Fruit fly (Drosophila melanogaster): Measurements from ENCODE around the gene ncd.

ncd gene

DNA sequence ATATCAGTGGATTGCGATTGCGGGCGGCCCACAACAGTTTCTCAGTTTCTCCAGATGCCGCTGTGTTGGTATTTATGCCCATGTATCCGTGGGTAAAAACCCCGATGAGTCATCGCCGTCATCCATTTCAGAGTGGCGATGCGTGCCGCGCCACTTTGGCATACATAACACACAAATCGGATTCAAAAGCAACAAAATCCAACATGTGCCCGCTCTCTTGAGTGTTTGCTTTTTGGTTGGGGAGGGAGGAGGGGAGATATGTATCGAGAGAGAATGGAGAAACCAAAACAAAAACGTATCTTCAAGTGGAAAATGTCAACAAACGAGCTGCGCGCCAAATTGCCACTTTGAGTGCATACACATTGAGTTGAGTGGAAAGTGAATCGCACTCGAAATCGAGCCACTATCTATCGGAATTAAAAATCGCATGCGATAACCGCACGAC lies 35.3 kb downstream of the ncd start (continued):
- TF ChIP-seq Drgx (GFP tag; IDR thresholded peaks at IDR 0.05) (no peak), rib (GFP tag; IDR thresholded peaks at IDR 0.05) (0 out of 2 replicates have a peak, but pooled peaks have one; percentile 33), CG43689 (GFP tag; IDR thresholded peaks at IDR 0.05) (no peak), zen (tag; optimal IDR thresholded peaks at IDR 0.05) (no peak), Lim3 (GFP tag; IDR thresholded peaks at IDR 0.05) (no peak), Spps (tag; optimal IDR thresholded peaks at IDR 0.05) (no peak), knrl (GFP tag; IDR thresholded peaks at IDR 0.05; ENCODE audit: partially characterized antibody) (no peak), salm (tag; optimal IDR thresholded peaks at IDR 0.05) (peak; percentile 16), CG17359 (tag; optimal IDR thresholded peaks at IDR 0.05) (no peak), B-H1 (GFP tag; IDR thresholded peaks at IDR 0.05) (no peak; the same call in 2 of the 3 replicates), CG4424 (GFP tag; optimal IDR thresholded peaks at IDR 0.05) (no peak), btn (GFP tag; optimal IDR thresholded peaks at IDR 0.05) (no peak), vfl (GFP tag; optimal IDR thresholded peaks at IDR 0.05) (no peak), CG4854 (GFP tag; optimal IDR thresholded peaks at IDR 0.05) (no peak), hkb (optimal IDR thresholded peaks at IDR 0.05) (no peak), hkb (GFP tag; IDR thresholded peaks at IDR 0.05) (0 out of 2 replicates have a peak, but pooled peaks have one; percentile 18), Ssrp (tag; optimal IDR thresholded peaks at IDR 0.05) (no peak), pfk (GFP tag; optimal IDR thresholded peaks at IDR 0.05) (no peak), tup (GFP tag; optimal IDR thresholded peaks at IDR 0.05) (no peak), slou (GFP tag; optimal IDR thresholded peaks at IDR 0.05) (no peak), trh (GFP tag; optimal IDR thresholded peaks at IDR 0.05) (no peak), Fer1 (GFP tag; optimal IDR thresholded peaks at IDR 0.05) (peak; percentile 44), Abd-B (GFP tag; optimal IDR thresholded peaks at IDR 0.05) (no peak), Six4 (GFP tag; optimal IDR thresholded peaks at IDR 0.05) (no peak), CG4730 (GFP tag; IDR thresholded peaks at IDR 0.05) (no peak), Adf1 (GFP tag; IDR thresholded peaks at IDR 0.05) (peak; percentile 32; the same call in 1 of the 2 replicates), scrt (GFP tag; optimal IDR thresholded peaks at IDR 0.05) (no peak), bcd (GFP tag; optimal IDR thresholded peaks at IDR 0.05) (no peak), so (GFP tag; IDR thresholded peaks at IDR 0.05) (peak; percentile 51; the same call in 1 of the 3 replicates), CG9797 (GFP tag; optimal IDR thresholded peaks at IDR 0.05) (no peak), CG11504 (tag; optimal IDR thresholded peaks at IDR 0.05) (no peak), CG11696 (GFP tag; IDR thresholded peaks at IDR 0.05) (no peak), lab (GFP tag; optimal IDR thresholded peaks at IDR 0.05) (peak; percentile 17), MESR4 (GFP tag; optimal IDR thresholded peaks at IDR 0.05) (no peak), Jarid2 (GFP tag; optimal IDR thresholded peaks at IDR 0.05) (no peak), CG3163 (GFP tag; optimal IDR thresholded peaks at IDR 0.05) (peak; percentile 45), repo (GFP tag; optimal IDR thresholded peaks at IDR 0.05) (no peak), klu (GFP tag; IDR thresholded peaks at IDR 0.05) (no peak), gce (GFP tag; IDR thresholded peaks at IDR 0.05) (0 out of 3 replicates have a peak, but pooled peaks have one; percentile 38), CG14710 (tag; optimal IDR thresholded peaks at IDR 0.05) (no peak), CG7357 (GFP tag; IDR thresholded peaks at IDR 0.05) (no peak), oc (tag; optimal IDR thresholded peaks at IDR 0.05) (peak; percentile 70), az2 (GFP tag; optimal IDR thresholded peaks at IDR 0.05) (no peak), maf-S (GFP tag; optimal IDR thresholded peaks at IDR 0.05) (no peak), CG8478 (optimal IDR thresholded peaks at IDR 0.05) (no peak), Dref (GFP tag; IDR thresholded peaks at IDR 0.05) (no peak), B-H2 (GFP tag; optimal IDR thresholded peaks at IDR 0.05) (peak; percentile 24), ems (GFP tag; optimal IDR thresholded peaks at IDR 0.05) (no peak), gt (GFP tag; IDR thresholded peaks at IDR 0.05) (no peak), ind (GFP tag; optimal IDR thresholded peaks at IDR 0.05) (no peak), gfzf (GFP tag; optimal IDR thresholded peaks at IDR 0.05) (no peak), CG13624 (GFP tag; optimal IDR thresholded peaks at IDR 0.05) (no peak)

Data from whole organism, embryonic.